Fruit fly (Drosophila melanogaster) whole organism, embryonic: ENCODE measurements around the gene Nt5b.

Experiments used
- Blimp-1 ChIP-seq: fragments of 200-800 bp; sonication (Bioruptor generic); optimal IDR thresholded peaks from 3 replicates; lab custom pipeline; 2018; ENCODE audit warnings: missing biosample characterization, missing genetic modification characterization, mild to moderate bottlenecking, moderate library complexity, missing genetic modification reagents
- CG10321 ChIP-seq: fragments of 200-800 bp; sonication (Bioruptor generic); IDR thresholded peaks from 2 replicates; pipeline ENCODE4 v1.3.6; 2022; ENCODE audit warnings: missing biosample characterization, missing genetic modification characterization
- CG10366 ChIP-seq: fragments of 200-800 bp; sonication (Bioruptor generic); IDR thresholded peaks from 2 replicates; pipeline ENCODE4 v1.3.6; 2022; ENCODE audit warnings: missing biosample characterization, missing genetic modification characterization
- CG12659 ChIP-seq: fragments of 200-800 bp; sonication (Bioruptor generic); optimal IDR thresholded peaks from 3 replicates; lab custom pipeline; 2017; ENCODE audit warnings: mild to moderate bottlenecking, missing biosample characterization, missing genetic modification reagents, missing genetic modification characterization
- CG13424 ChIP-seq: fragments of 200-800 bp; sonication (Bioruptor generic); optimal IDR thresholded peaks from 2 replicates; lab custom pipeline; 2019; ENCODE audit warnings: missing biosample characterization, mild to moderate bottlenecking, missing genetic modification characterization, moderate library complexity
- CG15479 ChIP-seq: fragments of 200-800 bp; sonication (Bioruptor generic); optimal IDR thresholded peaks from 3 replicates; lab custom pipeline; 2019; ENCODE audit warnings: missing biosample characterization, mild to moderate bottlenecking, missing genetic modification characterization, moderate library complexity
- CG16779 ChIP-seq: fragments of 200-800 bp; sonication (Bioruptor generic); IDR thresholded peaks from 2 replicates; pipeline ENCODE4 v1.3.6; 2022; ENCODE audit warnings: missing biosample characterization, missing genetic modification characterization
- CG17568 ChIP-seq: fragments of 200-800 bp; sonication (Bioruptor generic); optimal IDR thresholded peaks from 2 replicates; lab custom pipeline; 2018; ENCODE audit warnings: missing biosample characterization, mild to moderate bottlenecking, missing genetic modification characterization, moderate library complexity
- CG1832 ChIP-seq: fragments of 200-800 bp; sonication (Bioruptor generic); optimal IDR thresholded peaks from 2 replicates; lab custom pipeline; 2017; ENCODE audit warnings: missing biosample characterization, mild to moderate bottlenecking, missing genetic modification characterization, inconsistent platforms
- CG18599 ChIP-seq: fragments of 200-800 bp; sonication (Bioruptor generic); optimal IDR thresholded peaks from 3 replicates; lab custom pipeline; 2017; ENCODE audit warnings: missing biosample characterization, missing genetic modification characterization, mild to moderate bottlenecking, moderate library complexity, missing genetic modification reagents
- CG18764 ChIP-seq: fragments of 200-800 bp; sonication (Bioruptor generic); optimal IDR thresholded peaks from 3 replicates; lab custom pipeline; 2016; ENCODE audit warnings: missing biosample characterization, missing genetic modification characterization
- CG2202 ChIP-seq: fragments of 200-800 bp; sonication (Bioruptor generic); optimal IDR thresholded peaks from 2 replicates; lab custom pipeline; 2018; ENCODE audit warnings: missing biosample characterization, mild to moderate bottlenecking, missing genetic modification characterization
- CG31224 ChIP-seq: fragments of 200-800 bp; sonication (Bioruptor generic); IDR thresholded peaks from 2 replicates; pipeline ENCODE4 v1.3.6; 2022; ENCODE audit warnings: missing biosample characterization, missing genetic modification characterization
- CG32767 ChIP-seq: fragments of 200-800 bp; sonication (Bioruptor generic); IDR thresholded peaks from 2 replicates; pipeline ENCODE4 v1.3.6; 2022; ENCODE audit warnings: missing biosample characterization, missing genetic modification characterization
- CG4707 ChIP-seq: fragments of 200-800 bp; sonication (Bioruptor generic); optimal IDR thresholded peaks from 2 replicates; lab custom pipeline; 2018; ENCODE audit warnings: missing biosample characterization, mild to moderate bottlenecking, missing genetic modification characterization, moderate library complexity
- CG6175 ChIP-seq: fragments of 200-800 bp; sonication (Bioruptor generic); IDR thresholded peaks from 3 replicates; pipeline ENCODE4 v1.3.6; 2022; ENCODE audit warnings: missing biosample characterization, missing genetic modification characterization
- CG6791 ChIP-seq: fragments of 200-800 bp; sonication (Bioruptor generic); IDR thresholded peaks from 3 replicates; pipeline ENCODE4 v1.3.6; 2022; ENCODE audit warnings: missing biosample characterization, missing genetic modification characterization; ENCODE audit not compliant: partially characterized antibody
- CG7271 ChIP-seq: fragments of 200-800 bp; sonication (Bioruptor generic); optimal IDR thresholded peaks from 2 replicates; lab custom pipeline; 2018; ENCODE audit warnings: missing biosample characterization, mild to moderate bottlenecking, missing genetic modification characterization, moderate library complexity
- CG8290 ChIP-seq, 3 experiments: fragments of 200-800 bp; sonication (Bioruptor generic); optimal IDR thresholded peaks; 2 replicates each; lab custom pipeline; 2016 to 2019; ENCODE audit warnings: missing biosample characterization in 3 of 3, missing genetic modification characterization in 3 of 3, mild to moderate bottlenecking in 2 of 3, moderate library complexity in 1 of 3
- CG8478 ChIP-seq: fragments of >200 bp; optimal IDR thresholded peaks from 2 replicates; lab custom pipeline; 2018
- CrebB ChIP-seq: fragments of 200-800 bp; sonication (Bioruptor generic); optimal IDR thresholded peaks from 3 replicates; lab custom pipeline; 2018; ENCODE audit warnings: missing biosample characterization, mild to moderate bottlenecking, missing genetic modification characterization
- Doc2 ChIP-seq: fragments of 200-800 bp; sonication (Bioruptor generic); IDR thresholded peaks from 2 replicates; pipeline ENCODE4 v1.3.6; 2022; ENCODE audit warnings: missing biosample characterization, missing genetic modification characterization
- Ets65A ChIP-seq: fragments of 200-800 bp; sonication (Bioruptor generic); peaks from one replicate; lab custom pipeline; 2016; ENCODE audit warnings: missing biosample characterization, missing genetic modification characterization
- HHEX ChIP-seq: fragments of 200-800 bp; sonication (Bioruptor generic); optimal IDR thresholded peaks from 3 replicates; lab custom pipeline; 2017; ENCODE audit warnings: missing biosample characterization, mild to moderate bottlenecking, missing genetic modification characterization, missing genetic modification reagents
- Hey ChIP-seq: fragments of 200-800 bp; sonication (Bioruptor generic); optimal IDR thresholded peaks from 3 replicates; lab custom pipeline; 2018; ENCODE audit warnings: missing biosample characterization, mild to moderate bottlenecking, missing genetic modification characterization
- Nf-YB ChIP-seq: fragments of 200-800 bp; sonication (Bioruptor generic); optimal IDR thresholded peaks from 3 replicates; lab custom pipeline; 2019; ENCODE audit warnings: missing biosample characterization, mild to moderate bottlenecking, missing genetic modification characterization, moderate library complexity
- Nf-YC ChIP-seq: fragments of 200-800 bp; optimal IDR thresholded peaks from 3 replicates; lab custom pipeline; 2019; ENCODE audit warnings: missing biosample characterization, mild to moderate bottlenecking, missing genetic modification characterization, moderate library complexity
- Poxn ChIP-seq: fragments of 200-800 bp; sonication (Bioruptor generic); IDR thresholded peaks from 2 replicates; pipeline ENCODE4 v1.3.6; 2022; ENCODE audit warnings: missing biosample characterization, missing genetic modification characterization
- Ptx1 ChIP-seq: fragments of 200-800 bp; sonication (Bioruptor generic); IDR thresholded peaks from 2 replicates; pipeline ENCODE4 v1.3.6; 2022; ENCODE audit warnings: missing biosample characterization, missing genetic modification characterization
- Sox102F ChIP-seq: fragments of 200-800 bp; sonication (Bioruptor generic); optimal IDR thresholded peaks from 2 replicates; lab custom pipeline; 2018; ENCODE audit warnings: missing biosample characterization, mild to moderate bottlenecking, missing genetic modification characterization, moderate library complexity
- Sry-δ ChIP-seq: fragments of 200-800 bp; sonication (Bioruptor generic); optimal IDR thresholded peaks from 2 replicates; lab custom pipeline; 2016; ENCODE audit warnings: missing biosample characterization, missing genetic modification characterization
- Stat92E ChIP-seq, 3 experiments: fragments of >200 bp in 2 of 3; fragments of 200-800 bp in 1 of 3; sonication (Bioruptor generic) in 1 of 3; optimal IDR thresholded peaks; 2 replicates each; lab custom pipeline; 2017 to 2019; ENCODE audit warnings: missing biosample characterization in 3 of 3, missing genetic modification characterization in 3 of 3, mild to moderate bottlenecking in 1 of 3, moderate library complexity in 1 of 3
- Trl ChIP-seq, 3 experiments: fragments of >200 bp in 2 of 3; fragments of 200-800 bp in 1 of 3; sonication (Bioruptor generic) in 1 of 3; optimal IDR thresholded peaks; 2 replicates in 1 of 3; 3 replicates in 2 of 3; lab custom pipeline; 2016 to 2017; ENCODE audit warnings: missing biosample characterization in 1 of 3, missing genetic modification characterization in 1 of 3
- bsh ChIP-seq, 2 experiments: fragments of 200-800 bp; sonication (Bioruptor generic); optimal IDR thresholded peaks; 2 replicates each; lab custom pipeline; 2017 to 2018; ENCODE audit warnings: mild to moderate bottlenecking in 2 of 2, missing biosample characterization in 2 of 2, missing genetic modification characterization in 2 of 2, moderate library complexity in 1 of 2
- cg ChIP-seq: fragments of 200-800 bp; sonication (Bioruptor generic); optimal IDR thresholded peaks from 3 replicates; lab custom pipeline; 2019; ENCODE audit warnings: missing biosample characterization, mild to moderate bottlenecking, missing genetic modification characterization, moderate library complexity
- crol ChIP-seq: fragments of 200-800 bp; sonication (Bioruptor generic); IDR thresholded peaks from 2 replicates; pipeline ENCODE4 v1.3.6; 2022; ENCODE audit warnings: missing biosample characterization, missing genetic modification characterization
- crp ChIP-seq, 2 experiments: fragments of 200-800 bp; sonication (Bioruptor generic); optimal IDR thresholded peaks; 2 replicates in 1 of 2; 3 replicates in 1 of 2; lab custom pipeline; 2017; ENCODE audit warnings: missing biosample characterization in 2 of 2, missing genetic modification characterization in 2 of 2, mild to moderate bottlenecking in 1 of 2, moderate library complexity in 1 of 2
- disco-r ChIP-seq: fragments of 200-800 bp; sonication (Bioruptor generic); optimal IDR thresholded peaks from 2 replicates; lab custom pipeline; 2016; ENCODE audit warnings: missing biosample characterization, missing genetic modification characterization
- ind ChIP-seq: fragments of 200-800 bp; sonication (Bioruptor generic); optimal IDR thresholded peaks from 3 replicates; lab custom pipeline; 2016; ENCODE audit warnings: missing biosample characterization, missing genetic modification characterization
- lab ChIP-seq: fragments of 200-800 bp; sonication (Bioruptor generic); optimal IDR thresholded peaks from 3 replicates; lab custom pipeline; 2017; ENCODE audit warnings: missing biosample characterization, missing genetic modification characterization, mild to moderate bottlenecking, moderate library complexity, missing genetic modification reagents
- onecut ChIP-seq: fragments of 200-800 bp; sonication (Bioruptor generic); IDR thresholded peaks from 2 replicates; pipeline ENCODE4 v1.3.6; 2022; ENCODE audit warnings: missing biosample characterization, missing genetic modification characterization
- otp ChIP-seq: fragments of 200-800 bp; sonication (Bioruptor generic); IDR thresholded peaks from 3 replicates; pipeline ENCODE4, ENCODE4 v1.3.6; 2022; ENCODE audit warnings: missing biosample characterization, missing genetic modification characterization
- pnt ChIP-seq: fragments of 200-800 bp; sonication (Bioruptor generic); optimal IDR thresholded peaks from 3 replicates; lab custom pipeline; 2016; ENCODE audit warnings: missing biosample characterization, missing genetic modification characterization
- ranshi ChIP-seq: fragments of 200-800 bp; sonication (Bioruptor generic); IDR thresholded peaks from 2 replicates; pipeline ENCODE4 v1.3.6; 2022; ENCODE audit warnings: missing biosample characterization, missing genetic modification characterization
- row ChIP-seq: fragments of 200-800 bp; sonication (Bioruptor generic); IDR thresholded peaks from 3 replicates; pipeline ENCODE4 v1.3.6; 2022; ENCODE audit warnings: missing biosample characterization, missing genetic modification characterization
- salm ChIP-seq: fragments of 200-800 bp; sonication (Bioruptor generic); optimal IDR thresholded peaks from 2 replicates; lab custom pipeline; 2018; ENCODE audit warnings: missing biosample characterization, mild to moderate bottlenecking, missing genetic modification characterization
- sens-2 ChIP-seq: fragments of 200-800 bp; sonication (Bioruptor generic); IDR thresholded peaks from 2 replicates; pipeline ENCODE4 v1.3.6; 2022; ENCODE audit warnings: missing biosample characterization, missing genetic modification characterization
- so ChIP-seq: fragments of 200-800 bp; sonication (Bioruptor generic); IDR thresholded peaks from 3 replicates; pipeline ENCODE4 v1.3.6; 2022; ENCODE audit warnings: missing biosample characterization, missing genetic modification characterization
- tgo ChIP-seq: fragments of 200-800 bp; sonication (Bioruptor generic); IDR thresholded peaks from 3 replicates; pipeline ENCODE4 v1.3.6; 2022; ENCODE audit warnings: missing biosample characterization, missing genetic modification characterization
- toy ChIP-seq: fragments of 200-800 bp; sonication (Bioruptor generic); IDR thresholded peaks from 2 replicates; pipeline ENCODE4 v1.3.6; 2022; ENCODE audit warnings: missing biosample characterization, missing genetic modification characterization

The Nt5b gene

dm6 chrX:18357756-18358182 is 52.2 kb downstream of the Nt5b start (continued):
- 0 out of 3 replicates have a peak, but pooled peaks have one; percentile 53 for TF ChIP-seq so (GFP tag; lab: Robert Waterston, UW)
- peak; percentile 9 to 44 for TF ChIP-seq Trl (optimal IDR thresholded peaks at IDR 0.05; lab: Kevin White, UChicago)
- TF ChIP-seq Trl (GFP tag; optimal IDR thresholded peaks at IDR 0.05; lab: Kevin White, UChicago) = no peak
- no peak for TF ChIP-seq CG16779 (GFP tag; lab: Robert Waterston, UW)
- no peak for TF ChIP-seq CG7271 (tag; lab: Kevin White, UChicago)
- TF ChIP-seq CG15479 = peak; percentile 52
- TF ChIP-seq salm = no peak
- TF ChIP-seq disco-r (GFP tag; lab: Kevin White, UChicago) = no peak
- TF ChIP-seq pnt (GFP tag; lab: Kevin White, UChicago) = no peak
- TF ChIP-seq onecut (GFP tag; lab: Robert Waterston, UW) = no peak
- no peak for TF ChIP-seq CG18764
- no peak for TF ChIP-seq toy (GFP tag; lab: Robert Waterston, UW)
- no peak for TF ChIP-seq CG10366 (GFP tag; lab: Robert Waterston, UW)
- TF ChIP-seq Hey (tag; lab: Kevin White, UChicago) = no peak
- TF ChIP-seq CG8290 (GFP tag; optimal IDR thresholded peaks at IDR 0.05; lab: Kevin White, UChicago) = no peak
- TF ChIP-seq CG8290 (tag; optimal IDR thresholded peaks at IDR 0.05; lab: Kevin White, UChicago) = peak in 1 of 2 experiments; percentile 46
- TF ChIP-seq CG4707 = no peak
- no peak for TF ChIP-seq Stat92E (GFP tag; optimal IDR thresholded peaks at IDR 0.05; lab: Kevin White, UChicago)
- no peak for TF ChIP-seq CG31224 (GFP tag; lab: Robert Waterston, UW)
- no peak for TF ChIP-seq Ptx1 (GFP tag; lab: Robert Waterston, UW)
- 0 out of 3 replicates have a peak, but pooled peaks have one; percentile 6 for TF ChIP-seq tgo (GFP tag; lab: Robert Waterston, UW)
- no peak for TF ChIP-seq Sry-δ (GFP tag; lab: Kevin White, UChicago)
- TF ChIP-seq HHEX (GFP tag; lab: Kevin White, UChicago) = no peak
- TF ChIP-seq CG1832 (GFP tag; lab: Kevin White, UChicago) = peak; percentile 50
- no peak for TF ChIP-seq CG6791 (GFP tag; lab: Robert Waterston, UW)
- TF ChIP-seq ind (GFP tag; lab: Kevin White, UChicago) = no peak
- TF ChIP-seq Nf-YC = peak; percentile 56
- TF ChIP-seq CG6175 (GFP tag; lab: Robert Waterston, UW) = 0 out of 3 replicates have a peak, but pooled peaks have one; percentile 46
- peak; percentile 90 for TF ChIP-seq Ets65A
- TF ChIP-seq Doc2 (GFP tag; lab: Robert Waterston, UW) = no peak
- no peak for TF ChIP-seq CG17568 (GFP tag; lab: Kevin White, UChicago)
- 0 out of 2 replicates have a peak, but pooled peaks have one; percentile 31 for TF ChIP-seq crol (GFP tag; lab: Robert Waterston, UW)
- no peak for TF ChIP-seq Poxn
- peak; percentile 40 for TF ChIP-seq Nf-YB (GFP tag; lab: Kevin White, UChicago)
- no peak for TF ChIP-seq bsh (GFP tag; optimal IDR thresholded peaks at IDR 0.05; lab: Kevin White, UChicago)
- TF ChIP-seq sens-2 (GFP tag; lab: Robert Waterston, UW) = no peak
- TF ChIP-seq lab = peak; percentile 24
- no peak for TF ChIP-seq CG12659 (GFP tag; lab: Kevin White, UChicago)
- TF ChIP-seq CrebB (tag; lab: Kevin White, UChicago) = no peak
- peak; percentile 1 for TF ChIP-seq CG2202 (tag; lab: Kevin White, UChicago)
- no peak for TF ChIP-seq otp
- TF ChIP-seq ranshi (GFP tag; lab: Robert Waterston, UW) = no peak
- 0 out of 3 replicates have a peak, but pooled peaks have one; percentile 48 for TF ChIP-seq row
- no peak for TF ChIP-seq CG32767 (GFP tag; lab: Robert Waterston, UW)
- no peak for TF ChIP-seq CG13424
- no peak for TF ChIP-seq Sox102F (GFP tag; lab: Kevin White, UChicago)
- TF ChIP-seq crp (GFP tag; optimal IDR thresholded peaks at IDR 0.05; lab: Kevin White, UChicago) = no peak
- peak; percentile 96 for TF ChIP-seq CG8478 (lab: Kevin White, UChicago)
- peak; percentile 90 for TF ChIP-seq cg (GFP tag; lab: Kevin White, UChicago)
- no peak for TF ChIP-seq CG10321 (GFP tag; lab: Robert Waterston, UW)
- no peak for TF ChIP-seq CG18599 (GFP tag; lab: Kevin White, UChicago)
- peak; percentile 98 for TF ChIP-seq Blimp-1 (GFP tag; lab: Kevin White, UChicago)
